Worm (Caenorhabditis elegans): ENCODE data around the gene T05A1.5.
A peak's percentile ranks its signal among the peaks of the same experiment; 100 is the strongest.

Gene T05A1.5

DNA sequence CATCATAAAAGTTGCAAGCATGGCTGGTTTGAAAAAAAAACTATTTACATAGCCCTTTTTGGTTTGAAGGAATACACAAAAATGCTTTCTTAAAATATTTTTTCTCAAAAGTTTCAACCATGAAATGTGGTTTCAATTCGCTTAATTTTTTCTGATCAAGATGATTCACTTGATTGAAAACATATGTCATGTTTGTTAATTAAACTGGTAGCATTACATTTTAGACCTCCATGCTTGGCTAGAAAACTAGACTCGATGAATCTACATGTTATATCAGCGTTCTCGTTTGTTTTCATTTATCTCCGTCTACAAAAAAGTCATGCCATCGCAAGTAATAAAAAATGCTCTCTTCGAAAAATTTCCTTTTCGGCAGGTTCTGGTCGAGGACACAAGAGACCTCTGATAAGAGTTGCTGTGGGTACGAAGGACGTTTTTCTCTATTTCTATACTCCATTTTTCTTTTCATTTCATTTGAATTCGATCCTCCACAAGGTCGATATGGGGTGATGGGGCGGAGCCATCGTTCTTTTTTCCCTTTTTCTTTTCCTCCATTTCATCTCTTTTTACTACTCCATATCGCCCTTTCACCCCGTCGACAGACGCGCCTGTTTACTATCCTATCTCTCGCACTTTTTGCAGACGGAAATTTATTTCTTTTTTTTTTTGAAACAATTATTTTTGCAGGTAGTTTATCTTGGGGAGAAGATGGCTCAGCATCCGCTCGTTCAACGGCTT, 20.2 kb upstream of the T05A1.5 start, which contains the start of gene elo-1 (continued):
- no peak for TF ChIP-seq pha-4 (GFP tag; IDR thresholded peaks at IDR 0.05)
- TF ChIP-seq pha-4 (tag; optimal IDR thresholded peaks at IDR 0.05), result no peak
- no peak for TF ChIP-seq ceh-28 (tag; optimal IDR thresholded peaks at IDR 0.05)
- peak; percentile 82 for TF ChIP-seq dmd-6 (GFP tag; IDR thresholded peaks at IDR 0.05)
- 0 out of 2 replicates have a peak, but pooled peaks have one; percentile 30 for TF ChIP-seq zfp-3 (GFP tag; conservative IDR thresholded peaks at IDR 0.05)
- TF ChIP-seq ZK337.2 (GFP tag; IDR thresholded peaks at IDR 0.05), result no peak

- TF ChIP-seq daf-16 (GFP tag; optimal IDR thresholded peaks at IDR 0.05) (no peak), daf-16 (tag; optimal IDR thresholded peaks at IDR 0.05) (peak; percentile 15), nhr-77 (tag; optimal IDR thresholded peaks at IDR 0.05) (peak; percentile 60), pqm-1 (tag; optimal IDR thresholded peaks at IDR 0.05) (peak; percentile 32), unc-39 (tag; optimal IDR thresholded peaks at IDR 0.05) (no peak), ZK546.5 (tag; optimal IDR thresholded peaks at IDR 0.05) (no peak), nhr-102 (tag; optimal IDR thresholded peaks at IDR 0.05) (no peak), nhr-6 (tag; optimal IDR thresholded peaks at IDR 0.05) (peak; percentile 9), fkh-10 (GFP tag; optimal IDR thresholded peaks at IDR 0.05) (no peak), daf-19 (GFP tag; conservative IDR thresholded peaks at IDR 0.05) (no peak), madf-5 (GFP tag; IDR thresholded peaks at IDR 0.05) (0 out of 4 replicates have a peak, but pooled peaks of 1 of the 2 experiments have one; percentile 36), mes-2 (tag; optimal IDR thresholded peaks at IDR 0.05; ENCODE audit: poor library complexity, severe bottlenecking) (no peak), madf-9 (GFP tag; conservative IDR thresholded peaks at IDR 0.05) (no peak), dmd-9 (GFP tag; IDR thresholded peaks at IDR 0.05) (no peak), lin-15B (tag; optimal IDR thresholded peaks at IDR 0.05) (no peak), pha-4 (GFP tag; IDR thresholded peaks at IDR 0.05) (no peak), pha-4 (tag; optimal IDR thresholded peaks at IDR 0.05) (no peak), T26A8.4 (GFP tag; IDR thresholded peaks at IDR 0.05) (no peak), zfp-3 (GFP tag; conservative IDR thresholded peaks at IDR 0.05) (no peak), nhr-48 (tag; optimal IDR thresholded peaks at IDR 0.05) (peak; percentile 27), mdt-29 (GFP tag; IDR thresholded peaks at IDR 0.05) (no peak), nhr-111 (GFP tag; optimal IDR thresholded peaks at IDR 0.05) (no peak), ces-1 (GFP tag; optimal IDR thresholded peaks at IDR 0.05) (no peak), mxl-3 (GFP tag; optimal IDR thresholded peaks at IDR 0.05) (no peak), dve-1 (tag; optimal IDR thresholded peaks at IDR 0.05; ENCODE audit: insufficient read depth) (peak; percentile 60), hlh-11 (tag; optimal IDR thresholded peaks at IDR 0.05) (peak; percentile 52), spr-3 (GFP tag; optimal IDR thresholded peaks at IDR 0.05) (no peak), rbr-2 (tag; optimal IDR thresholded peaks at IDR 0.05) (no peak), lin-38 (GFP tag; IDR thresholded peaks at IDR 0.05) (no peak), zip-11 (GFP tag; IDR thresholded peaks at IDR 0.05) (no peak), lsy-2 (tag; optimal IDR thresholded peaks at IDR 0.05) (no peak), fos-1 (tag; optimal IDR thresholded peaks at IDR 0.05) (no peak), egl-43 (GFP tag; IDR thresholded peaks at IDR 0.05) (no peak), lin-29 (GFP tag; IDR thresholded peaks at IDR 0.05) (no peak), T20F7.1 (GFP tag; optimal IDR thresholded peaks at IDR 0.05) (peak; percentile 47), lin-13 (GFP tag; optimal IDR thresholded peaks at IDR 0.05) (no peak), cey-2 (tag; optimal IDR thresholded peaks at IDR 0.05; ENCODE audit: borderline replicate concordance, insufficient read depth) (no peak), dmd-6 (GFP tag; IDR thresholded peaks at IDR 0.05) (peak; percentile 38; the same call in 1 of the 2 replicates), daf-12 (tag; optimal IDR thresholded peaks at IDR 0.05) (no peak), nhr-28 (tag; optimal IDR thresholded peaks at IDR 0.05) (peak; percentile 55), php-3 (GFP tag; IDR thresholded peaks at IDR 0.05) (no peak), Y75B8A.6 (GFP tag; IDR thresholded peaks at IDR 0.05) (no peak), mdl-1 (tag; optimal IDR thresholded peaks at IDR 0.05) (no peak), spr-1 (tag; optimal IDR thresholded peaks at IDR 0.05) (no peak), lir-3 (tag; optimal IDR thresholded peaks at IDR 0.05) (no peak)
These were observed 19.1 kb upstream of the T05A1.5 start for ce11 chrIV:9527002-9527401.
